Worm (Caenorhabditis elegans) whole organism, young adult: ENCODE measurements around the gene tbx-39.

Source experiments
- B0019.2 ChIP-seq: fragments of 200-800 bp; sonication (Bioruptor generic); conservative IDR thresholded peaks from 2 replicates; pipeline ENCODE4 v1.3.6; 2022; ENCODE audit warnings: missing genetic modification reagents, missing genetic modification characterization, missing compliant biosample characterization
- B0261.1 ChIP-seq: sonication (generic microtip); optimal IDR thresholded peaks from 2 replicates; lab custom pipeline; 2016; ENCODE audit warnings: mild to moderate bottlenecking, missing genetic modification characterization, moderate library complexity, missing compliant biosample characterization
- B0336.3 ChIP-seq: fragments of 200-800 bp; sonication (Bioruptor generic); IDR thresholded peaks from 2 replicates; pipeline ENCODE4 v1.3.6; 2022; ENCODE audit warnings: missing genetic modification characterization, missing compliant biosample characterization
- C17E4.6 ChIP-seq: fragments of 200-800 bp; sonication (Bioruptor generic); IDR thresholded peaks from 2 replicates; pipeline ENCODE4 v1.3.6; 2022; ENCODE audit warnings: missing genetic modification reagents, missing genetic modification characterization, missing compliant biosample characterization
- F10E7.11 ChIP-seq: sonication (generic microtip); optimal IDR thresholded peaks from 2 replicates; lab custom pipeline; 2017; ENCODE audit warnings: mild to moderate bottlenecking, missing genetic modification characterization, moderate library complexity, missing compliant biosample characterization
- F33H1.4 ChIP-seq: fragments of 200-800 bp; sonication (Bioruptor generic); IDR thresholded peaks from 2 replicates; pipeline ENCODE4 v1.3.6; 2022; ENCODE audit warnings: missing genetic modification reagents, missing genetic modification characterization, missing compliant biosample characterization
- F57C9.4 ChIP-seq: sonication (generic microtip); optimal IDR thresholded peaks from 2 replicates; lab custom pipeline; 2017; ENCODE audit warnings: mild to moderate bottlenecking, missing genetic modification characterization, missing compliant biosample characterization
- Y67H2A.10 ChIP-seq: fragments of 200-800 bp; sonication (Bioruptor generic); conservative IDR thresholded peaks from 2 replicates; pipeline ENCODE4 v1.3.6; 2022; ENCODE audit warnings: missing genetic modification reagents, missing genetic modification characterization, missing compliant biosample characterization
- ama-1 ChIP-seq, 3 experiments: fragments of 150-350 bp in 1 of 3; sonication (generic microtip) in 2 of 3; optimal IDR thresholded peaks; 2 replicates each; lab custom pipeline; 2014 to 2018; ENCODE audit warnings: missing biosample characterization in 2 of 3, missing genetic modification characterization in 2 of 3, missing genetic modification reagents in 2 of 3
- atf-7 ChIP-seq: sonication (generic microtip); optimal IDR thresholded peaks from 2 replicates; lab custom pipeline; 2017; ENCODE audit warnings: mild to moderate bottlenecking, missing genetic modification characterization, missing compliant biosample characterization
- athp-1 ChIP-seq: sonication (generic microtip); optimal IDR thresholded peaks from 2 replicates; lab custom pipeline; 2017; ENCODE audit warnings: mild to moderate bottlenecking, missing genetic modification characterization, missing compliant biosample characterization
- attf-5 ChIP-seq: fragments of 200-800 bp; sonication (Bioruptor generic); optimal IDR thresholded peaks from 2 replicates; lab custom pipeline; 2018; ENCODE audit warnings: mild to moderate bottlenecking, missing genetic modification characterization, missing compliant biosample characterization
- attf-6 ChIP-seq: fragments of 200-800 bp; sonication (Bioruptor generic); IDR thresholded peaks from 2 replicates; pipeline ENCODE4 v1.3.6; 2022; ENCODE audit warnings: missing genetic modification reagents, missing genetic modification characterization, missing compliant biosample characterization
- bed-1 ChIP-seq: fragments of 200-800 bp; sonication (Bioruptor generic); IDR thresholded peaks from 2 replicates; pipeline ENCODE4 v1.3.6; 2022; ENCODE audit warnings: missing genetic modification reagents, missing genetic modification characterization, missing compliant biosample characterization
- cebp-1 ChIP-seq, 2 experiments: fragments of 200-800 bp in 1 of 2; sonication (Bioruptor generic) in 1 of 2; sonication (generic microtip) in 1 of 2; IDR thresholded peaks in 1 of 2; optimal IDR thresholded peaks in 1 of 2; 2 replicates each; pipeline versions ENCODE4 v1.3.6 to Lab custom; 2017 to 2022; ENCODE audit warnings: missing compliant biosample characterization in 2 of 2, missing genetic modification characterization in 2 of 2, mild to moderate bottlenecking in 1 of 2, missing genetic modification reagents in 1 of 2, moderate library complexity in 1 of 2
- cebp-2 ChIP-seq: fragments of 200-800 bp; sonication (Bioruptor generic); IDR thresholded peaks from 2 replicates; pipeline ENCODE4 v1.3.6; 2022; ENCODE audit warnings: missing genetic modification characterization, missing compliant biosample characterization
- ceh-58 ChIP-seq: fragments of 200-800 bp; sonication (Bioruptor generic); IDR thresholded peaks from 2 replicates; pipeline ENCODE4 v1.3.6; 2022; ENCODE audit warnings: missing genetic modification characterization, missing compliant biosample characterization
- ceh-91 ChIP-seq: fragments of 200-800 bp; sonication (Bioruptor generic); IDR thresholded peaks from 2 replicates; pipeline ENCODE4 v1.3.6; 2022; ENCODE audit warnings: missing genetic modification reagents, missing genetic modification characterization, missing compliant biosample characterization
- chd-7 ChIP-seq: sonication (generic microtip); optimal IDR thresholded peaks from 2 replicates; lab custom pipeline; 2016; ENCODE audit warnings: mild to moderate bottlenecking, missing genetic modification characterization, moderate library complexity, missing compliant biosample characterization
- efl-1 ChIP-seq: fragments of 150-350 bp; optimal IDR thresholded peaks from 2 replicates; lab custom pipeline; 2014; ENCODE audit warnings: missing biosample characterization, missing genetic modification reagents, missing genetic modification characterization
- egl-44 ChIP-seq: fragments of 200-800 bp; sonication (Bioruptor generic); IDR thresholded peaks from 2 replicates; pipeline ENCODE4 v1.3.6; 2022; ENCODE audit warnings: missing genetic modification reagents, missing genetic modification characterization, missing compliant biosample characterization
- gei-17 ChIP-seq: fragments of 200-800 bp; sonication (Bioruptor generic); optimal IDR thresholded peaks from 2 replicates; lab custom pipeline; 2018; ENCODE audit warnings: mild to moderate bottlenecking, missing genetic modification characterization, missing compliant biosample characterization
- hlh-26 ChIP-seq: fragments of 200-800 bp; sonication (Bioruptor generic); conservative IDR thresholded peaks from 2 replicates; pipeline ENCODE4 v1.3.6; 2022; ENCODE audit warnings: missing genetic modification reagents, missing genetic modification characterization, missing compliant biosample characterization
- hmg-1.2 ChIP-seq: fragments of 200-800 bp; sonication (Bioruptor generic); IDR thresholded peaks from 2 replicates; pipeline ENCODE4 v1.3.6; 2022; ENCODE audit warnings: missing genetic modification reagents, missing genetic modification characterization, missing compliant biosample characterization
- hmg-20 ChIP-seq: fragments of 200-800 bp; sonication (Bioruptor generic); IDR thresholded peaks from 2 replicates; pipeline ENCODE4 v1.3.6; 2022; ENCODE audit warnings: missing genetic modification reagents, missing genetic modification characterization, missing compliant biosample characterization
- lin-26 ChIP-seq: fragments of 200-800 bp; sonication (Bioruptor generic); IDR thresholded peaks from 2 replicates; pipeline ENCODE4 v1.3.6; 2022; ENCODE audit warnings: missing genetic modification reagents, missing genetic modification characterization, missing compliant biosample characterization
- lin-35 ChIP-seq, 3 experiments: fragments of 150-350 bp in 2 of 3; sonication (generic microtip) in 1 of 3; optimal IDR thresholded peaks; 2 replicates each; lab custom pipeline; 2014 to 2018; ENCODE audit warnings: missing biosample characterization in 3 of 3, missing genetic modification characterization in 3 of 3, missing genetic modification reagents in 3 of 3
- lin-40 ChIP-seq: sonication (generic microtip); optimal IDR thresholded peaks from 2 replicates; lab custom pipeline; 2016; ENCODE audit warnings: missing genetic modification characterization, mild to moderate bottlenecking, missing compliant biosample characterization, missing genotype, missing genetic modification reagents
- mel-28 ChIP-seq: sonication (generic microtip); optimal IDR thresholded peaks from 2 replicates; lab custom pipeline; 2016; ENCODE audit warnings: borderline replicate concordance, mild to moderate bottlenecking, missing genetic modification characterization, missing compliant biosample characterization
- nfya-2 ChIP-seq: fragments of 200-800 bp; sonication (Bioruptor generic); IDR thresholded peaks from 2 replicates; pipeline ENCODE4 v1.3.6; 2022; ENCODE audit warnings: missing genetic modification reagents, missing genetic modification characterization, missing compliant biosample characterization
- nfyb-1 ChIP-seq: fragments of 200-800 bp; sonication (Bioruptor generic); IDR thresholded peaks from 2 replicates; pipeline ENCODE4 v1.3.6; 2022; ENCODE audit warnings: missing genetic modification reagents, missing genetic modification characterization, missing compliant biosample characterization
- nhr-120 ChIP-seq: fragments of 200-800 bp; sonication (Bioruptor generic); IDR thresholded peaks from 2 replicates; pipeline ENCODE4 v1.3.6; 2022; ENCODE audit warnings: missing genetic modification characterization, missing compliant biosample characterization
- sdz-38 ChIP-seq: sonication (generic microtip); optimal IDR thresholded peaks from 2 replicates; lab custom pipeline; 2016; ENCODE audit warnings: missing genotype, missing genetic modification characterization, missing compliant biosample characterization
- snpc-4 ChIP-seq, 5 experiments: fragments of 150-350 bp in 1 of 5; sonication (generic microtip) in 4 of 5; optimal IDR thresholded peaks; 2 replicates each; lab custom pipeline; 2014 to 2018; ENCODE audit warnings: missing genetic modification characterization in 5 of 5, missing biosample characterization in 3 of 5, antibody characterized with exemption in 2 of 5, mild to moderate bottlenecking in 2 of 5, missing compliant biosample characterization in 2 of 5, missing genotype in 2 of 5, moderate library complexity in 2 of 5, missing genetic modification reagents in 1 of 5
- tbp1 ChIP-seq: fragments of 200-800 bp; sonication (Bioruptor generic); optimal IDR thresholded peaks from 2 replicates; lab custom pipeline; 2018; ENCODE audit warnings: mild to moderate bottlenecking, missing genetic modification characterization, missing compliant biosample characterization
- tbx-9 ChIP-seq: sonication (generic microtip); optimal IDR thresholded peaks from 2 replicates; lab custom pipeline; 2016; ENCODE audit warnings: borderline replicate concordance, missing genetic modification characterization, inconsistent platforms, missing compliant biosample characterization
- tlf-1 ChIP-seq: fragments of 200-800 bp; sonication (Bioruptor generic); optimal IDR thresholded peaks from 2 replicates; lab custom pipeline; 2018; ENCODE audit warnings: mild to moderate bottlenecking, missing genetic modification characterization, missing compliant biosample characterization
- unc-130 ChIP-seq: sonication (generic microtip); optimal IDR thresholded peaks from 2 replicates; lab custom pipeline; 2016; ENCODE audit warnings: missing genetic modification reagents, missing genetic modification characterization, missing compliant biosample characterization
- unc-62 ChIP-seq: fragments of 150-350 bp; optimal IDR thresholded peaks from 2 replicates; lab custom pipeline; 2014; ENCODE audit warnings: missing biosample characterization, missing genetic modification reagents, missing genetic modification characterization
- zfh-2 ChIP-seq: fragments of 200-800 bp; sonication (Bioruptor generic); conservative IDR thresholded peaks from 2 replicates; pipeline ENCODE4 v1.3.6; 2022; ENCODE audit warnings: missing genetic modification reagents, missing genetic modification characterization, missing compliant biosample characterization
- zim-3 ChIP-seq: sonication (generic microtip); optimal IDR thresholded peaks from 2 replicates; lab custom pipeline; 2017; ENCODE audit warnings: mild to moderate bottlenecking, missing genetic modification characterization, moderate library complexity, missing compliant biosample characterization
- ztf-22 ChIP-seq: fragments of 200-800 bp; sonication (Bioruptor generic); optimal IDR thresholded peaks from 2 replicates; lab custom pipeline; 2018; ENCODE audit warnings: mild to moderate bottlenecking, missing genetic modification characterization, moderate library complexity, missing compliant biosample characterization
- ztf-26 ChIP-seq: sonication (generic microtip); optimal IDR thresholded peaks from 2 replicates; lab custom pipeline; 2017; ENCODE audit warnings: missing genetic modification characterization, missing compliant biosample characterization
- ztf-3 ChIP-seq: fragments of 200-800 bp; sonication (Bioruptor generic); optimal IDR thresholded peaks from 2 replicates; lab custom pipeline; 2018; ENCODE audit warnings: mild to moderate bottlenecking, missing genetic modification characterization, missing compliant biosample characterization
- ztf-6 ChIP-seq: fragments of 200-800 bp; sonication (Bioruptor generic); IDR thresholded peaks from 2 replicates; pipeline ENCODE4 v1.3.6; 2022; ENCODE audit warnings: missing genetic modification reagents, missing genetic modification characterization, missing compliant biosample characterization

The tbx-39 gene

ce11 chrIV:15283617-15284016 lies 40.1 kb upstream of the tbx-39 start:
- TF ChIP-seq snpc-4 (GFP tag; optimal IDR thresholded peaks at IDR 0.05; lab: Kevin White, UChicago) (peak; percentile 53), snpc-4 (tag; optimal IDR thresholded peaks at IDR 0.05; lab: Kevin White, UChicago) (peak in 3 of 4 experiments; percentile 56 to 77 (median 65)), ztf-26 (tag; lab: Kevin White, UChicago) (no peak), attf-6 (GFP tag; lab: Robert Waterston, UW) (peak; percentile 75)

ce11 chrIV:15289508-15289907 lies 34.2 kb upstream of the tbx-39 start:
- TF ChIP-seq F10E7.11 (tag; lab: Kevin White, UChicago), result no peak
- TF ChIP-seq tbx-9, result no peak
- no peak for TF ChIP-seq zim-3 (tag; lab: Kevin White, UChicago)
- TF ChIP-seq nfya-2, result no peak
- TF ChIP-seq B0336.3 (GFP tag; lab: Robert Waterston, UW), result no peak
- no peak for TF ChIP-seq tlf-1
- no peak for TF ChIP-seq lin-35 (GFP tag; optimal IDR thresholded peaks at IDR 0.05; lab: Kevin White, UChicago)
- peak; percentile 85 for TF ChIP-seq B0261.1 (tag; lab: Kevin White, UChicago)
- no peak for TF ChIP-seq hmg-20
- TF ChIP-seq lin-26, result no peak
- no peak for TF ChIP-seq chd-7 (tag; lab: Kevin White, UChicago)
- TF ChIP-seq Y67H2A.10, result no peak
- TF ChIP-seq cebp-2, result 0 out of 2 replicates have a peak, but pooled peaks have one; percentile 60
- no peak for TF ChIP-seq ceh-58 (GFP tag; lab: Robert Waterston, UW)
- TF ChIP-seq C17E4.6 (GFP tag; lab: Robert Waterston, UW), result no peak
- no peak for TF ChIP-seq ztf-22 (GFP tag; lab: Kevin White, UChicago)
- no peak for TF ChIP-seq hlh-26 (GFP tag; lab: Robert Waterston, UW)
- TF ChIP-seq ceh-91, result no peak
- TF ChIP-seq hmg-1.2, result peak; percentile 74
- TF ChIP-seq cebp-1 (GFP tag; IDR thresholded peaks at IDR 0.05; lab: Robert Waterston, UW), result no peak
- no peak for TF ChIP-seq cebp-1 (tag; optimal IDR thresholded peaks at IDR 0.05; lab: Kevin White, UChicago)
- no peak for TF ChIP-seq unc-130 (GFP tag; lab: Kevin White, UChicago)
- TF ChIP-seq efl-1 (GFP tag; lab: Kevin White, UChicago), result no peak
- TF ChIP-seq F33H1.4 (GFP tag; lab: Robert Waterston, UW), result no peak
- no peak for TF ChIP-seq zfh-2 (GFP tag; lab: Robert Waterston, UW)
- TF ChIP-seq nhr-120, result no peak
- TF ChIP-seq ztf-6 (GFP tag; lab: Robert Waterston, UW), result no peak
- TF ChIP-seq bed-1 (GFP tag; lab: Robert Waterston, UW), result no peak
- TF ChIP-seq attf-6 (GFP tag; lab: Robert Waterston, UW), result peak; percentile 97
- TF ChIP-seq gei-17 (GFP tag; lab: Kevin White, UChicago), result no peak
- no peak for TF ChIP-seq ztf-3
- TF ChIP-seq sdz-38 (tag; lab: Kevin White, UChicago), result no peak
- TF ChIP-seq egl-44, result no peak
- TF ChIP-seq athp-1, result no peak
- TF ChIP-seq lin-40 (tag; lab: Kevin White, UChicago), result no peak
- TF ChIP-seq attf-5 (GFP tag; lab: Kevin White, UChicago), result peak; percentile 22
- no peak for TF ChIP-seq unc-62
- TF ChIP-seq mel-28, result no peak
- peak; percentile 71; the same call in 1 of the 2 replicates for TF ChIP-seq nfyb-1 (GFP tag; lab: Robert Waterston, UW)
- no peak for TF ChIP-seq B0019.2
- TF ChIP-seq snpc-4 (GFP tag; optimal IDR thresholded peaks at IDR 0.05; lab: Kevin White, UChicago), result peak; percentile 89
- TF ChIP-seq snpc-4 (tag; optimal IDR thresholded peaks at IDR 0.05; lab: Kevin White, UChicago), result peak; percentile 34 to 97 (median 92)
- peak; percentile 98 for TF ChIP-seq tbp1 (GFP tag; lab: Kevin White, UChicago)
- no peak for TF ChIP-seq ama-1 (optimal IDR thresholded peaks at IDR 0.05; lab: Kevin White, UChicago)
- TF ChIP-seq ama-1 (GFP tag; optimal IDR thresholded peaks at IDR 0.05; lab: Kevin White, UChicago), result peak; percentile 20 to 46
- TF ChIP-seq atf-7 (tag; lab: Kevin White, UChicago), result no peak
- no peak for TF ChIP-seq F57C9.4 (tag; lab: Kevin White, UChicago)
